Worm (Caenorhabditis elegans) whole organism, L2 larva: ENCODE measurements around the gene Y43B11AR.3.

Experiments used
- alr-1 ChIP-seq: fragments of 150-350 bp; optimal IDR thresholded peaks from 2 replicates; lab custom pipeline; 2014; ENCODE audit warnings: missing biosample characterization, missing genetic modification characterization
- aly-2 ChIP-seq: fragments of 150-350 bp; optimal IDR thresholded peaks from 2 replicates; lab custom pipeline; 2014; ENCODE audit warnings: missing biosample characterization, missing genetic modification characterization
- lin-13 ChIP-seq: fragments of 150-350 bp; optimal IDR thresholded peaks from 2 replicates; lab custom pipeline; 2014; ENCODE audit warnings: missing biosample characterization, missing genetic modification reagents, missing genetic modification characterization
- lsy-2 ChIP-seq, 2 experiments: fragments of 150-350 bp in 1 of 2; sonication (generic microtip) in 1 of 2; optimal IDR thresholded peaks; 2 replicates each; lab custom pipeline; 2014 to 2017; ENCODE audit warnings: missing biosample characterization in 2 of 2, missing genetic modification characterization in 2 of 2
- mdl-1 ChIP-seq, 2 experiments: fragments of 150-350 bp in 1 of 2; sonication (generic microtip) in 1 of 2; optimal IDR thresholded peaks; 2 replicates each; lab custom pipeline; 2017; ENCODE audit warnings: missing biosample characterization in 2 of 2, missing genetic modification characterization in 2 of 2
- nhr-11 ChIP-seq: fragments of 150-350 bp; optimal IDR thresholded peaks from 2 replicates; lab custom pipeline; 2014; ENCODE audit warnings: missing biosample characterization, missing genetic modification characterization
- nhr-12 ChIP-seq: fragments of 150-350 bp; optimal IDR thresholded peaks from 2 replicates; lab custom pipeline; 2014; ENCODE audit warnings: missing biosample characterization, missing genetic modification characterization
- nhr-77 ChIP-seq: fragments of 150-350 bp; optimal IDR thresholded peaks from 2 replicates; lab custom pipeline; 2014; ENCODE audit warnings: missing biosample characterization, missing genetic modification characterization
- snpc-4 ChIP-seq: fragments of 150-350 bp; optimal IDR thresholded peaks from 2 replicates; lab custom pipeline; 2014; ENCODE audit warnings: missing biosample characterization, missing genetic modification characterization
- unc-62 ChIP-seq: fragments of 150-350 bp; optimal IDR thresholded peaks from 2 replicates; lab custom pipeline; 2014; ENCODE audit warnings: missing biosample characterization, missing genetic modification reagents, missing genetic modification characterization
- ztf-11 ChIP-seq: sonication (generic microtip); optimal IDR thresholded peaks from 2 replicates; lab custom pipeline; 2017; ENCODE audit warnings: missing biosample characterization, missing genetic modification characterization
- ztf-4 ChIP-seq: fragments of 150-350 bp; optimal IDR thresholded peaks from 2 replicates; lab custom pipeline; 2014; ENCODE audit warnings: missing biosample characterization, missing genetic modification characterization

ce11 chrIV:7051515-7051914, 32.0 kb downstream of the Y43B11AR.3 start:
- TF ChIP-seq aly-2 (no peak), unc-62 (no peak), ztf-11 (tag; lab: Kevin White, UChicago) (no peak), nhr-11 (tag; lab: Kevin White, UChicago) (no peak), alr-1 (tag; lab: Kevin White, UChicago) (no peak), lsy-2 (tag; optimal IDR thresholded peaks at IDR 0.05; lab: Kevin White, UChicago) (no peak), ztf-4 (no peak), mdl-1 (tag; optimal IDR thresholded peaks at IDR 0.05; lab: Kevin White, UChicago) (no peak), lin-13 (GFP tag; lab: Kevin White, UChicago) (no peak), nhr-12 (tag; lab: Kevin White, UChicago) (no peak), snpc-4 (tag; lab: Kevin White, UChicago) (no peak), nhr-77 (no peak)
